Worm (Caenorhabditis elegans) whole organism, L4 larva: Measurements from ENCODE around the gene C45B11.5.

Experiments
- ceh-62 ChIP-seq: sonication (generic microtip); optimal IDR thresholded peaks from 2 replicates; lab custom pipeline; 2017; ENCODE audit warnings: missing biosample characterization, missing genetic modification characterization
- dve-1 ChIP-seq: sonication (generic microtip); optimal IDR thresholded peaks from 2 replicates; lab custom pipeline; 2017; ENCODE audit warnings: antibody characterized with exemption, mild to moderate bottlenecking, missing genetic modification characterization, missing compliant biosample characterization; ENCODE audit not compliant: insufficient read depth
- fos-1 ChIP-seq: fragments of 150-350 bp; optimal IDR thresholded peaks from 2 replicates; lab custom pipeline; 2014; ENCODE audit warnings: missing biosample characterization, missing genetic modification characterization
- lin-29 ChIP-seq: fragments of 200-800 bp; sonication (Bioruptor generic); IDR thresholded peaks from 2 replicates; pipeline ENCODE4 v1.3.6; 2022; ENCODE audit warnings: missing genetic modification reagents, missing genetic modification characterization, missing compliant biosample characterization
- mdl-1 ChIP-seq, 2 experiments: fragments of 150-350 bp in 1 of 2; sonication (generic microtip) in 1 of 2; optimal IDR thresholded peaks; 2 replicates each; lab custom pipeline; 2014 to 2017; ENCODE audit warnings: missing biosample characterization in 2 of 2, missing genetic modification characterization in 2 of 2
- mes-2 ChIP-seq: sonication (generic microtip); optimal IDR thresholded peaks from 2 replicates; lab custom pipeline; 2016; ENCODE audit warnings: missing genotype, mild to moderate bottlenecking, missing genetic modification characterization, missing compliant biosample characterization; ENCODE audit not compliant: poor library complexity, severe bottlenecking
- nhr-11 ChIP-seq: fragments of 150-350 bp; optimal IDR thresholded peaks from 2 replicates; lab custom pipeline; 2014; ENCODE audit warnings: missing biosample characterization, missing genetic modification characterization
- nhr-237 ChIP-seq: sonication (generic microtip); optimal IDR thresholded peaks from 2 replicates; lab custom pipeline; 2017; ENCODE audit warnings: missing biosample characterization, missing genetic modification characterization
- unc-39 ChIP-seq: sonication (generic microtip); optimal IDR thresholded peaks from 2 replicates; lab custom pipeline; 2017; ENCODE audit warnings: missing biosample characterization, missing genetic modification characterization
- unc-62 ChIP-seq, 3 experiments: fragments of 150-350 bp in 1 of 3; sonication (generic microtip); optimal IDR thresholded peaks in 2 of 3; peaks in 1 of 3; 1 replicate in 1 of 3; 2 replicates in 2 of 3; lab custom pipeline; 2014 to 2017; ENCODE audit warnings: missing biosample characterization in 3 of 3, missing genetic modification characterization in 3 of 3, missing genetic modification reagents in 3 of 3, missing genotype in 1 of 3
- ztf-11 ChIP-seq: fragments of 150-350 bp; optimal IDR thresholded peaks from 2 replicates; lab custom pipeline; 2014; ENCODE audit warnings: missing biosample characterization, missing genetic modification characterization

ce11 chrV:11051921-11052320 lies 10.3 kb downstream of the C45B11.5 start, which contains the start of gene T04C12.33:
- TF ChIP-seq mes-2, result no peak
- no peak for TF ChIP-seq lin-29 (GFP tag; lab: Robert Waterston, UW)
- no peak for TF ChIP-seq unc-62 (GFP tag; optimal IDR thresholded peaks at IDR 0.05 in 1 of 2; lab: Kevin White, UChicago)
- TF ChIP-seq unc-62 (tag; optimal IDR thresholded peaks at IDR 0.05; lab: Kevin White, UChicago), result no peak
- TF ChIP-seq ztf-11 (tag; lab: Kevin White, UChicago), result no peak
- no peak for TF ChIP-seq fos-1 (tag; lab: Kevin White, UChicago)
- no peak for TF ChIP-seq nhr-11 (tag; lab: Kevin White, UChicago)
- no peak for TF ChIP-seq unc-39
- TF ChIP-seq mdl-1 (tag; optimal IDR thresholded peaks at IDR 0.05; lab: Kevin White, UChicago), result no peak
- no peak for TF ChIP-seq dve-1 (tag; lab: Kevin White, UChicago)
- TF ChIP-seq nhr-237, result no peak
- no peak for TF ChIP-seq ceh-62
